Fruit fly (Drosophila melanogaster) whole organism, adult: ENCODE results near the gene Pcyt2.

ENCODE experiments used
- CG12768 ChIP-seq: fragments of 200-800 bp; sonication (Bioruptor generic); optimal IDR thresholded peaks from 2 replicates; lab custom pipeline; 2017; ENCODE audit warnings: missing biosample characterization, missing genetic modification characterization, mild to moderate bottlenecking, moderate library complexity, missing genetic modification reagents
- cnc ChIP-seq, 2 experiments: fragments of >200 bp; optimal IDR thresholded peaks; 2 replicates each; lab custom pipeline; 2017

DNA sequence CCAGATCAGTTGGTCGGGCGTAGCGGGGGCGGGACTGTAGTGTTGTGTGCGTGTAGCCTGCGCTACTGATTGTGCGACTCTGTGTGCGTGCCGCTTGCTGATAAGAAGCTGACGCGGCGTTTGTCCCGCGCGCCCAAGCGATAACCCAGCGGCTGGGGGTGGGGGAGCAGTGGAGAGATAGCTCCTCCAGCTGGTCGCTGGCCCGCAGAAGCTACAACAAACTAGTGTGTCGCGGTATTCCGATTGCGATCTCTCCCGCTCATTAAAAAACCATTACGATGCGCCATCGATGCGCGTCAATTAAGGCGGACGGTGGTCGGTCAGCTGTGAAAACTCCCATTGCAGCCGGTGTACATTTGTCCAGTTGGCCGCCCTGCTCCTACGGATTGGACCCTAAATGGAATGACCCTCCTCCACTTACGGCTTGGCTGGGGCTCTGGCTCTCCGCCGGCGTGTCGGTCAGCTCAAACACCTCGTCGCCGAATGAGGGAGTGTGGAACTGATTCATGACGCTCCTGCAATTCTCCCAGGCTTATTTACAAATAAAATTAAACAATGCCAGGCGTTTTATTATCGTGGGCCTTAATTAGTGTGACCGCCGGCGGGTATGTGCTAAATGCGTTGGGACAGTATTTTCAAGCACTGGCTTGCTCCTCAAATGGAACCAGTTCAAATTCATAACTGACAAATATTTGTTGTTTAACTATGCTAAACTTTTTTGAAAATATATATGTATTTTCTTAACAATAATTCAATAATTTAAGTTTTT, 49.0 kb downstream of the Pcyt2 start, which contains the start of gene CG12104:
- no peak for TF ChIP-seq cnc (optimal IDR thresholded peaks at IDR 0.05; lab: Kevin White, UChicago)
- TF ChIP-seq CG12768 = peak; percentile 20
